Fruit fly (Drosophila melanogaster) whole organism, embryonic: ENCODE results near the gene Indy.

Experiments
- Atf3 ChIP-seq: fragments of 200-800 bp; sonication (Bioruptor generic); optimal IDR thresholded peaks from 3 replicates; lab custom pipeline; 2016; ENCODE audit warnings: missing biosample characterization, missing genetic modification characterization
- Atf6 ChIP-seq: fragments of 200-800 bp; sonication (Bioruptor generic); IDR thresholded peaks from 2 replicates; pipeline ENCODE4 v1.3.6; 2022; ENCODE audit warnings: missing biosample characterization, missing genetic modification characterization
- BEAF-32 ChIP-seq: fragments of 200-800 bp; sonication (Bioruptor generic); optimal IDR thresholded peaks from 3 replicates; lab custom pipeline; 2017; ENCODE audit warnings: missing biosample characterization, missing genetic modification characterization, mild to moderate bottlenecking, moderate library complexity, missing genetic modification reagents
- CG10267 ChIP-seq: fragments of 200-800 bp; sonication (Bioruptor generic); optimal IDR thresholded peaks from 2 replicates; lab custom pipeline; 2018; ENCODE audit warnings: missing biosample characterization, mild to moderate bottlenecking, missing genetic modification characterization, moderate library complexity
- CG10274 ChIP-seq: fragments of 200-800 bp; sonication (Bioruptor generic); optimal IDR thresholded peaks from 3 replicates; lab custom pipeline; 2017; ENCODE audit warnings: missing biosample characterization, mild to moderate bottlenecking, missing genetic modification characterization
- CG11723 ChIP-seq: fragments of 200-800 bp; sonication (Bioruptor generic); optimal IDR thresholded peaks from 2 replicates; lab custom pipeline; 2017; ENCODE audit warnings: missing biosample characterization, mild to moderate bottlenecking, missing genetic modification characterization
- CG1233 ChIP-seq: fragments of 200-800 bp; sonication (Bioruptor generic); optimal IDR thresholded peaks from 4 replicates; lab custom pipeline; 2018; ENCODE audit warnings: missing biosample characterization, mild to moderate bottlenecking, missing genetic modification characterization
- CG13296 ChIP-seq: fragments of 200-800 bp; sonication (Bioruptor generic); optimal IDR thresholded peaks from 3 replicates; lab custom pipeline; 2018; ENCODE audit warnings: missing biosample characterization, mild to moderate bottlenecking, missing genetic modification characterization
- CG13775 ChIP-seq: fragments of 200-800 bp; sonication (Bioruptor generic); optimal IDR thresholded peaks from 3 replicates; lab custom pipeline; 2017; ENCODE audit warnings: missing biosample characterization, mild to moderate bottlenecking, missing genetic modification characterization
- CG14050 ChIP-seq: fragments of 200-800 bp; sonication (Bioruptor generic); IDR thresholded peaks from 3 replicates; pipeline ENCODE4 v1.3.6; 2022; ENCODE audit warnings: missing biosample characterization, missing genetic modification characterization
- CG15011 ChIP-seq: fragments of 200-800 bp; sonication (Bioruptor generic); optimal IDR thresholded peaks from 3 replicates; lab custom pipeline; 2018; ENCODE audit warnings: missing biosample characterization, mild to moderate bottlenecking, missing genetic modification characterization
- CG15073 ChIP-seq: fragments of 200-800 bp; sonication (Bioruptor generic); optimal IDR thresholded peaks from 2 replicates; lab custom pipeline; 2016; ENCODE audit warnings: missing biosample characterization, missing genetic modification characterization
- CG18262 ChIP-seq: fragments of 200-800 bp; optimal IDR thresholded peaks from 3 replicates; lab custom pipeline; 2019; ENCODE audit warnings: missing biosample characterization, mild to moderate bottlenecking, missing genetic modification characterization, moderate library complexity
- CG32767 ChIP-seq: fragments of 200-800 bp; sonication (Bioruptor generic); IDR thresholded peaks from 2 replicates; pipeline ENCODE4 v1.3.6; 2022; ENCODE audit warnings: missing biosample characterization, missing genetic modification characterization
- CG33557 ChIP-seq: fragments of 200-800 bp; sonication (Bioruptor generic); optimal IDR thresholded peaks from 2 replicates; lab custom pipeline; 2019; ENCODE audit warnings: missing biosample characterization, mild to moderate bottlenecking, missing genetic modification characterization, moderate library complexity
- CG34224 ChIP-seq: fragments of 200-800 bp; sonication (Bioruptor generic); IDR thresholded peaks from 3 replicates; pipeline ENCODE4 v1.3.6; 2022; ENCODE audit warnings: missing biosample characterization, missing genetic modification characterization; ENCODE audit not compliant: partially characterized antibody
- CG42726 ChIP-seq: fragments of 200-800 bp; sonication (Bioruptor generic); IDR thresholded peaks from 2 replicates; pipeline ENCODE4 v1.3.6; 2022; ENCODE audit warnings: missing biosample characterization, missing genetic modification characterization; ENCODE audit not compliant: partially characterized antibody
- CG5245 ChIP-seq: fragments of 200-800 bp; sonication (Bioruptor generic); optimal IDR thresholded peaks from 3 replicates; lab custom pipeline; 2016; ENCODE audit warnings: missing biosample characterization, missing genetic modification characterization
- CG6683 ChIP-seq: fragments of 200-800 bp; sonication (Bioruptor generic); optimal IDR thresholded peaks from 2 replicates; lab custom pipeline; 2017; ENCODE audit warnings: missing biosample characterization, mild to moderate bottlenecking, missing genetic modification characterization, missing genetic modification reagents
- CG7372 ChIP-seq: fragments of 200-800 bp; sonication (Bioruptor generic); IDR thresholded peaks from 2 replicates; pipeline ENCODE4 v1.3.6; 2022; ENCODE audit warnings: missing biosample characterization, missing genetic modification characterization
- CG9215 ChIP-seq: fragments of 200-800 bp; sonication (Bioruptor generic); IDR thresholded peaks from 2 replicates; pipeline ENCODE4 v1.3.6; 2022; ENCODE audit warnings: missing biosample characterization, missing genetic modification characterization
- CrebB ChIP-seq: fragments of 200-800 bp; sonication (Bioruptor generic); optimal IDR thresholded peaks from 3 replicates; lab custom pipeline; 2018; ENCODE audit warnings: missing biosample characterization, mild to moderate bottlenecking, missing genetic modification characterization
- Dip2 ChIP-seq: fragments of 200-800 bp; sonication (Bioruptor generic); IDR thresholded peaks from 2 replicates; pipeline ENCODE4 v1.3.6; 2022; ENCODE audit warnings: missing biosample characterization, missing genetic modification characterization
- Dref ChIP-seq: fragments of 200-800 bp; sonication (Bioruptor generic); IDR thresholded peaks from 2 replicates; pipeline ENCODE4 v1.3.6; 2022; ENCODE audit warnings: missing biosample characterization, missing genetic modification characterization
- Ets97D ChIP-seq: fragments of 200-800 bp; sonication (Bioruptor generic); optimal IDR thresholded peaks from 3 replicates; lab custom pipeline; 2016; ENCODE audit warnings: missing biosample characterization, missing genetic modification characterization
- H2.0 ChIP-seq: fragments of 200-800 bp; sonication (Bioruptor generic); IDR thresholded peaks from 2 replicates; pipeline ENCODE4 v1.3.6; 2022; ENCODE audit warnings: missing biosample characterization, missing genetic modification characterization
- Hmx ChIP-seq: fragments of 200-800 bp; sonication (Bioruptor generic); optimal IDR thresholded peaks from 2 replicates; lab custom pipeline; 2016; ENCODE audit warnings: missing biosample characterization, missing genetic modification characterization
- Lim3 ChIP-seq: fragments of 200-800 bp; sonication (Bioruptor generic); IDR thresholded peaks from 2 replicates; pipeline ENCODE4 v1.3.6; 2022; ENCODE audit warnings: missing biosample characterization, missing genetic modification characterization
- MESR4 ChIP-seq: fragments of 200-800 bp; sonication (Bioruptor generic); optimal IDR thresholded peaks from 2 replicates; lab custom pipeline; 2018; ENCODE audit warnings: missing biosample characterization, mild to moderate bottlenecking, missing genetic modification characterization, moderate library complexity
- NC2β ChIP-seq: fragments of 200-800 bp; sonication (Bioruptor generic); optimal IDR thresholded peaks from 2 replicates; lab custom pipeline; 2016; ENCODE audit warnings: missing biosample characterization, missing genetic modification characterization
- Opbp ChIP-seq: fragments of 200-800 bp; sonication (Bioruptor generic); IDR thresholded peaks from 3 replicates; pipeline ENCODE4 v1.3.6; 2022; ENCODE audit warnings: missing biosample characterization, missing genetic modification characterization; ENCODE audit not compliant: partially characterized antibody
- PHDP ChIP-seq: fragments of 200-800 bp; sonication (Bioruptor generic); optimal IDR thresholded peaks from 3 replicates; lab custom pipeline; 2018; ENCODE audit warnings: missing biosample characterization, mild to moderate bottlenecking, missing genetic modification characterization, moderate library complexity
- cad ChIP-seq: fragments of >200 bp; optimal IDR thresholded peaks from 2 replicates; lab custom pipeline; 2017; ENCODE audit warnings: missing biosample characterization, missing genetic modification characterization
- cg ChIP-seq: fragments of 200-800 bp; sonication (Bioruptor generic); optimal IDR thresholded peaks from 3 replicates; lab custom pipeline; 2019; ENCODE audit warnings: missing biosample characterization, mild to moderate bottlenecking, missing genetic modification characterization, moderate library complexity
- crp ChIP-seq, 2 experiments: fragments of 200-800 bp; sonication (Bioruptor generic); optimal IDR thresholded peaks; 2 replicates in 1 of 2; 3 replicates in 1 of 2; lab custom pipeline; 2017; ENCODE audit warnings: missing biosample characterization in 2 of 2, missing genetic modification characterization in 2 of 2, mild to moderate bottlenecking in 1 of 2, moderate library complexity in 1 of 2
- da ChIP-seq: fragments of 200-800 bp; sonication (Bioruptor generic); optimal IDR thresholded peaks from 2 replicates; lab custom pipeline; 2016; ENCODE audit warnings: missing biosample characterization, missing genetic modification characterization
- dan ChIP-seq: fragments of 200-800 bp; sonication (Bioruptor generic); IDR thresholded peaks from 2 replicates; pipeline ENCODE4 v1.3.6; 2022; ENCODE audit warnings: missing biosample characterization, missing genetic modification characterization
- dmrt11E ChIP-seq: fragments of 200-800 bp; sonication (Bioruptor generic); optimal IDR thresholded peaks from 3 replicates; lab custom pipeline; 2018; ENCODE audit warnings: missing biosample characterization, mild to moderate bottlenecking, missing genetic modification characterization, moderate library complexity
- esg ChIP-seq: fragments of 200-800 bp; sonication (Bioruptor generic); conservative IDR thresholded peaks from 2 replicates; pipeline ENCODE4 v1.3.6; 2022; ENCODE audit warnings: missing biosample characterization, missing genetic modification characterization
- ftz-f1 ChIP-seq: fragments of 200-800 bp; sonication (Bioruptor generic); optimal IDR thresholded peaks from 2 replicates; lab custom pipeline; 2016; ENCODE audit warnings: missing biosample characterization, missing genetic modification characterization
- gem ChIP-seq: fragments of 200-800 bp; sonication (Bioruptor generic); optimal IDR thresholded peaks from 2 replicates; lab custom pipeline; 2019; ENCODE audit warnings: missing biosample characterization, mild to moderate bottlenecking, missing genetic modification characterization, moderate library complexity
- hbn ChIP-seq: fragments of 200-800 bp; sonication (Bioruptor generic); IDR thresholded peaks from 2 replicates; pipeline ENCODE4 v1.3.6; 2022; ENCODE audit warnings: missing biosample characterization, missing genetic modification characterization; ENCODE audit not compliant: partially characterized antibody
- maf-S ChIP-seq: fragments of 200-800 bp; sonication (Bioruptor generic); optimal IDR thresholded peaks from 2 replicates; lab custom pipeline; 2016; ENCODE audit warnings: missing biosample characterization, missing genetic modification characterization
- pfk ChIP-seq: fragments of 200-800 bp; sonication (Bioruptor generic); optimal IDR thresholded peaks from 2 replicates; lab custom pipeline; 2018; ENCODE audit warnings: missing biosample characterization, mild to moderate bottlenecking, missing genetic modification characterization, moderate library complexity
- psq ChIP-seq: fragments of 200-800 bp; sonication (Bioruptor generic); optimal IDR thresholded peaks from 2 replicates; lab custom pipeline; 2017; ENCODE audit warnings: missing biosample characterization, missing genetic modification characterization
- seq ChIP-seq: fragments of 200-800 bp; sonication (Bioruptor generic); IDR thresholded peaks from 2 replicates; pipeline ENCODE4 v1.3.6; 2022; ENCODE audit warnings: missing biosample characterization, missing genetic modification characterization
- sug ChIP-seq: fragments of 200-800 bp; optimal IDR thresholded peaks from 2 replicates; lab custom pipeline; 2019; ENCODE audit warnings: missing biosample characterization, mild to moderate bottlenecking, missing genetic modification characterization, moderate library complexity
- tap ChIP-seq: fragments of 200-800 bp; optimal IDR thresholded peaks from 3 replicates; lab custom pipeline; 2019; ENCODE audit warnings: missing biosample characterization, mild to moderate bottlenecking, missing genetic modification characterization, moderate library complexity
- zf30C ChIP-seq: fragments of 200-800 bp; sonication (Bioruptor generic); optimal IDR thresholded peaks from 3 replicates; lab custom pipeline; 2018; ENCODE audit warnings: missing biosample characterization, mild to moderate bottlenecking, missing genetic modification characterization

Gene Indy

dm6 chr3L:18786427-18787104 lies 59.5 kb downstream of the Indy start (continued):
- TF ChIP-seq Hmx (GFP tag; lab: Kevin White, UChicago), result peak; percentile 55
- peak; percentile 91 for TF ChIP-seq ftz-f1 (GFP tag; lab: Kevin White, UChicago)
- peak; percentile 65 for TF ChIP-seq tap (tag; lab: Kevin White, UChicago)
- no peak for TF ChIP-seq da (GFP tag; lab: Kevin White, UChicago)
- TF ChIP-seq CG5245 (GFP tag; lab: Kevin White, UChicago), result no peak
- peak; percentile 78 for TF ChIP-seq psq (GFP tag; lab: Kevin White, UChicago)
- TF ChIP-seq Lim3 (GFP tag; lab: Robert Waterston, UW), result no peak
- peak; percentile 74 for TF ChIP-seq sug
- no peak for TF ChIP-seq CG7372 (GFP tag; lab: Robert Waterston, UW)
- TF ChIP-seq CG32767 (GFP tag; lab: Robert Waterston, UW), result peak; percentile 64
- TF ChIP-seq CG33557, result no peak
- TF ChIP-seq Atf3, result no peak
- peak; percentile 58; the same call in 2 of the 3 replicates for TF ChIP-seq CG14050 (GFP tag; lab: Robert Waterston, UW)
- TF ChIP-seq cg (GFP tag; lab: Kevin White, UChicago), result peak; percentile 45
- peak; percentile 20; the same call in 1 of the 2 replicates for TF ChIP-seq CG9215
- TF ChIP-seq PHDP (tag; lab: Kevin White, UChicago), result peak; percentile 75
- TF ChIP-seq dan (GFP tag; lab: Robert Waterston, UW), result no peak
- TF ChIP-seq gem (tag; lab: Kevin White, UChicago), result peak; percentile 87
- TF ChIP-seq MESR4, result no peak
- peak; percentile 65 for TF ChIP-seq CG13296
- TF ChIP-seq Opbp (GFP tag; lab: Robert Waterston, UW), result no peak; the same call in 2 of the 3 replicates
- no peak for TF ChIP-seq seq
- TF ChIP-seq CG13775, result peak; percentile 6
- TF ChIP-seq hbn, result no peak
- TF ChIP-seq CG10274 (GFP tag; lab: Kevin White, UChicago), result peak; percentile 11
- peak; percentile 41 for TF ChIP-seq maf-S (GFP tag; lab: Kevin White, UChicago)
- TF ChIP-seq CG1233 (GFP tag; lab: Kevin White, UChicago), result peak; percentile 66
- no peak for TF ChIP-seq Ets97D
- TF ChIP-seq pfk (GFP tag; lab: Kevin White, UChicago), result peak; percentile 4
- TF ChIP-seq CG42726 (GFP tag; lab: Robert Waterston, UW), result 0 out of 2 replicates have a peak, but pooled peaks have one; percentile 22
- TF ChIP-seq crp (GFP tag; optimal IDR thresholded peaks at IDR 0.05; lab: Kevin White, UChicago), result no peak
- peak; percentile 21 for TF ChIP-seq CG11723 (GFP tag; lab: Kevin White, UChicago)
- TF ChIP-seq esg (GFP tag; lab: Robert Waterston, UW), result peak; percentile 62
- 0 out of 3 replicates have a peak, but pooled peaks have one; percentile 28 for TF ChIP-seq CG34224 (GFP tag; lab: Robert Waterston, UW)
- no peak for TF ChIP-seq zf30C (GFP tag; lab: Kevin White, UChicago)
- TF ChIP-seq CG10267 (tag; lab: Kevin White, UChicago), result peak; percentile 46
- no peak for TF ChIP-seq Dref
- no peak for TF ChIP-seq CG6683 (GFP tag; lab: Kevin White, UChicago)
- TF ChIP-seq Dip2 (GFP tag; lab: Robert Waterston, UW), result no peak
- TF ChIP-seq CG15011 (GFP tag; lab: Kevin White, UChicago), result peak; percentile 73
- no peak for TF ChIP-seq CG15073
- TF ChIP-seq NC2β (GFP tag; lab: Kevin White, UChicago), result no peak
- TF ChIP-seq cad (GFP tag; lab: Kevin White, UChicago), result no peak
- TF ChIP-seq Atf6, result no peak; the same call in 1 of the 2 replicates
- TF ChIP-seq dmrt11E, result no peak
- TF ChIP-seq CG18262, result peak; percentile 61
- TF ChIP-seq BEAF-32 (GFP tag; lab: Kevin White, UChicago), result no peak
- TF ChIP-seq CrebB (tag; lab: Kevin White, UChicago), result peak; percentile 10
- 0 out of 2 replicates have a peak, but pooled peaks have one; percentile 19 for TF ChIP-seq H2.0 (GFP tag; lab: Robert Waterston, UW)
